Worm (Caenorhabditis elegans) whole organism, early embryonic: ENCODE results near the gene F09E10.1.

Experiments used
- ama-1 ChIP-seq: fragments of 150-350 bp; optimal IDR thresholded peaks from 2 replicates; lab custom pipeline; 2014
- ets-7 ChIP-seq: sonication (generic microtip); optimal IDR thresholded peaks from 2 replicates; lab custom pipeline; 2016; ENCODE audit warnings: missing genotype, missing genetic modification characterization, missing compliant biosample characterization
- scrt-1 ChIP-seq: fragments of 200-800 bp; sonication (Bioruptor generic); IDR thresholded peaks from 2 replicates; pipeline ENCODE4 v1.3.6; 2022; ENCODE audit warnings: missing genetic modification characterization, missing compliant biosample characterization
- tbx-11 ChIP-seq: fragments of 200-800 bp; sonication (Bioruptor generic); IDR thresholded peaks from 2 replicates; pipeline ENCODE4 v1.3.6; 2022; ENCODE audit warnings: missing genetic modification characterization, missing compliant biosample characterization

DNA sequence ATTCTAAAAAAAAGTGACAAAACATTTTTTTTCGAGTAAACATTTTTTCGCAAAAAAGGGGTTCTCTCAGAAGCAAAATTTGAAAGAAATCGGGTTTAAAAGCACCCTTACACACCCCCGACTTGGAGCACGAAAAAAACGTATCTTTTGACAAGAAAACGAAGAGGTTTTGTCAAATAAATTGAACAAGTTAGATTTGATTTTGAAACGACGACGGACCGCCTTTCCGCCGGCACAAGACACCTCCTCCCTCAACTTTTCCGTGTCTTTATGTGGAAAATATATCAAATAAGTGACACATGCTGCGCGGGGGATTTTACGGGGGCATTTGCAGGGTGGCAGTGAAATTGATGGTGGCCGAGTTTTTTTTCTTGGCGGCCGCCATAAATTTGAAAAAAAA lies 34.5 kb upstream of the F09E10.1 start:
- no peak for TF ChIP-seq ama-1 (lab: Kevin White, UChicago)
- TF ChIP-seq ets-7 (tag; lab: Kevin White, UChicago): no peak
- TF ChIP-seq scrt-1 (GFP tag; lab: Robert Waterston, UW): no peak
- TF ChIP-seq tbx-11 (GFP tag; lab: Robert Waterston, UW): no peak
